Fruit fly (Drosophila melanogaster) whole organism, embryonic: ENCODE results near the gene Obp99d.

Source experiments
- CG1024 ChIP-seq: fragments of 200-800 bp; sonication (Bioruptor generic); IDR thresholded peaks from 2 replicates; pipeline ENCODE4 v1.3.6; 2022; ENCODE audit warnings: missing biosample characterization, missing genetic modification characterization
- CG10543 ChIP-seq: fragments of 200-800 bp; sonication (Bioruptor generic); optimal IDR thresholded peaks from 3 replicates; lab custom pipeline; 2017; ENCODE audit warnings: missing biosample characterization, mild to moderate bottlenecking, missing genetic modification characterization, moderate library complexity
- CG10565 ChIP-seq: fragments of 200-800 bp; sonication (Bioruptor generic); optimal IDR thresholded peaks from 3 replicates; lab custom pipeline; 2016; ENCODE audit warnings: missing biosample characterization, mild to moderate bottlenecking, missing genetic modification characterization
- CG12219 ChIP-seq: fragments of 200-800 bp; sonication (Bioruptor generic); optimal IDR thresholded peaks from 3 replicates; lab custom pipeline; 2018; ENCODE audit warnings: missing biosample characterization, mild to moderate bottlenecking, missing genetic modification characterization
- CG12299 ChIP-seq: fragments of 200-800 bp; sonication (Bioruptor generic); optimal IDR thresholded peaks from 2 replicates; lab custom pipeline; 2018; ENCODE audit warnings: missing biosample characterization, mild to moderate bottlenecking, missing genetic modification characterization
- CG15514 ChIP-seq: fragments of 200-800 bp; sonication (Bioruptor generic); optimal IDR thresholded peaks from 3 replicates; lab custom pipeline; 2017; ENCODE audit warnings: missing biosample characterization, missing genetic modification characterization, mild to moderate bottlenecking, moderate library complexity, missing genetic modification reagents
- CG1602 ChIP-seq: fragments of 200-800 bp; sonication (Bioruptor generic); optimal IDR thresholded peaks from 3 replicates; lab custom pipeline; 2016; ENCODE audit warnings: missing biosample characterization, missing genetic modification characterization
- CG16863 ChIP-seq: fragments of 200-800 bp; sonication (Bioruptor generic); optimal IDR thresholded peaks from 3 replicates; lab custom pipeline; 2016; ENCODE audit warnings: missing biosample characterization, missing genetic modification characterization
- CG18262 ChIP-seq: fragments of 200-800 bp; optimal IDR thresholded peaks from 3 replicates; lab custom pipeline; 2019; ENCODE audit warnings: missing biosample characterization, mild to moderate bottlenecking, missing genetic modification characterization, moderate library complexity
- CG30431 ChIP-seq: fragments of 200-800 bp; sonication (Bioruptor generic); optimal IDR thresholded peaks from 2 replicates; lab custom pipeline; 2017; ENCODE audit warnings: missing biosample characterization, missing genetic modification characterization
- CG32532 ChIP-seq: fragments of 200-800 bp; sonication (Bioruptor generic); IDR thresholded peaks from 2 replicates; pipeline ENCODE4 v1.3.6; 2022; ENCODE audit warnings: missing biosample characterization, missing genetic modification characterization
- CG32767 ChIP-seq: fragments of 200-800 bp; sonication (Bioruptor generic); IDR thresholded peaks from 2 replicates; pipeline ENCODE4 v1.3.6; 2022; ENCODE audit warnings: missing biosample characterization, missing genetic modification characterization
- CG33557 ChIP-seq: fragments of 200-800 bp; sonication (Bioruptor generic); optimal IDR thresholded peaks from 2 replicates; lab custom pipeline; 2019; ENCODE audit warnings: missing biosample characterization, mild to moderate bottlenecking, missing genetic modification characterization, moderate library complexity
- CG4360 ChIP-seq: fragments of 200-800 bp; sonication (Bioruptor generic); IDR thresholded peaks from 2 replicates; pipeline ENCODE4 v1.3.6; 2022; ENCODE audit warnings: missing biosample characterization, missing genetic modification characterization
- CG4617 ChIP-seq: fragments of 200-800 bp; sonication (Bioruptor generic); optimal IDR thresholded peaks from 3 replicates; lab custom pipeline; 2016; ENCODE audit warnings: missing biosample characterization, missing genetic modification characterization, borderline replicate concordance
- CG6813 ChIP-seq: fragments of 200-800 bp; sonication (Bioruptor generic); optimal IDR thresholded peaks from 2 replicates; lab custom pipeline; 2017; ENCODE audit warnings: missing biosample characterization, missing genetic modification characterization, mild to moderate bottlenecking, moderate library complexity, missing genetic modification reagents
- CG8290 ChIP-seq, 3 experiments: fragments of 200-800 bp; sonication (Bioruptor generic); optimal IDR thresholded peaks; 2 replicates each; lab custom pipeline; 2016 to 2019; ENCODE audit warnings: missing biosample characterization in 3 of 3, missing genetic modification characterization in 3 of 3, mild to moderate bottlenecking in 2 of 3, moderate library complexity in 1 of 3
- CG8478 ChIP-seq: fragments of >200 bp; optimal IDR thresholded peaks from 2 replicates; lab custom pipeline; 2018
- Dbx ChIP-seq: fragments of 200-800 bp; sonication (Bioruptor generic); IDR thresholded peaks from 3 replicates; pipeline ENCODE4 v1.3.6; 2022; ENCODE audit warnings: missing biosample characterization, missing genetic modification characterization
- E2f1 ChIP-seq: fragments of 200-800 bp; sonication (Bioruptor generic); IDR thresholded peaks from 2 replicates; pipeline ENCODE4 v1.3.6; 2022; ENCODE audit warnings: missing biosample characterization, missing genetic modification characterization
- Gsc ChIP-seq: fragments of 200-800 bp; sonication (Bioruptor generic); IDR thresholded peaks from 2 replicates; pipeline ENCODE4 v1.3.6; 2022; ENCODE audit warnings: missing biosample characterization, missing genetic modification characterization
- Jarid2 ChIP-seq: fragments of 200-800 bp; sonication (Bioruptor generic); optimal IDR thresholded peaks from 3 replicates; lab custom pipeline; 2017; ENCODE audit warnings: mild to moderate bottlenecking, missing biosample characterization, missing genetic modification reagents, missing genetic modification characterization
- MBD-R2 ChIP-seq: fragments of 200-800 bp; sonication (Bioruptor generic); IDR thresholded peaks from 2 replicates; pipeline ENCODE4 v1.3.6; 2022; ENCODE audit warnings: missing biosample characterization, missing genetic modification characterization
- MESR4 ChIP-seq: fragments of 200-800 bp; sonication (Bioruptor generic); optimal IDR thresholded peaks from 2 replicates; lab custom pipeline; 2018; ENCODE audit warnings: missing biosample characterization, mild to moderate bottlenecking, missing genetic modification characterization, moderate library complexity
- Med ChIP-seq: fragments of 200-800 bp; sonication (Bioruptor generic); peaks from one replicate; lab custom pipeline; 2016; ENCODE audit warnings: missing biosample characterization, missing genetic modification characterization, mild to moderate bottlenecking, inconsistent platforms, moderate library complexity
- Opbp ChIP-seq: fragments of 200-800 bp; sonication (Bioruptor generic); IDR thresholded peaks from 3 replicates; pipeline ENCODE4 v1.3.6; 2022; ENCODE audit warnings: missing biosample characterization, missing genetic modification characterization; ENCODE audit not compliant: partially characterized antibody
- Sry-δ ChIP-seq: fragments of 200-800 bp; sonication (Bioruptor generic); optimal IDR thresholded peaks from 2 replicates; lab custom pipeline; 2016; ENCODE audit warnings: missing biosample characterization, missing genetic modification characterization
- abd-A ChIP-seq: fragments of 200-800 bp; sonication (Bioruptor generic); optimal IDR thresholded peaks from 3 replicates; lab custom pipeline; 2019; ENCODE audit warnings: missing biosample characterization, mild to moderate bottlenecking, missing genetic modification characterization, moderate library complexity
- ap ChIP-seq: fragments of 200-800 bp; sonication (Bioruptor generic); IDR thresholded peaks from 2 replicates; pipeline ENCODE4 v1.3.6; 2022; ENCODE audit warnings: missing biosample characterization, missing genetic modification characterization
- bigmax ChIP-seq: fragments of 200-800 bp; sonication (Bioruptor generic); optimal IDR thresholded peaks from 2 replicates; lab custom pipeline; 2018; ENCODE audit warnings: missing biosample characterization, mild to moderate bottlenecking, missing genetic modification characterization
- bsh ChIP-seq, 2 experiments: fragments of 200-800 bp; sonication (Bioruptor generic); optimal IDR thresholded peaks; 2 replicates each; lab custom pipeline; 2017 to 2018; ENCODE audit warnings: mild to moderate bottlenecking in 2 of 2, missing biosample characterization in 2 of 2, missing genetic modification characterization in 2 of 2, moderate library complexity in 1 of 2
- crp ChIP-seq, 2 experiments: fragments of 200-800 bp; sonication (Bioruptor generic); optimal IDR thresholded peaks; 2 replicates in 1 of 2; 3 replicates in 1 of 2; lab custom pipeline; 2017; ENCODE audit warnings: missing biosample characterization in 2 of 2, missing genetic modification characterization in 2 of 2, mild to moderate bottlenecking in 1 of 2, moderate library complexity in 1 of 2
- eve ChIP-seq, 2 experiments: fragments of >200 bp; optimal IDR thresholded peaks; 2 replicates each; lab custom pipeline; 2017; ENCODE audit warnings: missing biosample characterization in 2 of 2, missing genetic modification characterization in 2 of 2
- gfzf ChIP-seq: fragments of 200-800 bp; sonication (Bioruptor generic); optimal IDR thresholded peaks from 2 replicates; lab custom pipeline; 2016; ENCODE audit warnings: missing biosample characterization, mild to moderate bottlenecking, missing genetic modification characterization, moderate library complexity
- gro ChIP-seq: fragments of 200-800 bp; sonication (Bioruptor generic); optimal IDR thresholded peaks from 2 replicates; lab custom pipeline; 2016; ENCODE audit warnings: missing biosample characterization, missing genetic modification characterization
- ham ChIP-seq: fragments of 200-800 bp; sonication (Bioruptor generic); IDR thresholded peaks from 2 replicates; pipeline ENCODE4 v1.3.6; 2022; ENCODE audit warnings: missing biosample characterization, missing genetic modification characterization
- hbn ChIP-seq: fragments of 200-800 bp; sonication (Bioruptor generic); IDR thresholded peaks from 2 replicates; pipeline ENCODE4 v1.3.6; 2022; ENCODE audit warnings: missing biosample characterization, missing genetic modification characterization; ENCODE audit not compliant: partially characterized antibody
- lmd ChIP-seq: fragments of 200-800 bp; sonication (Bioruptor generic); IDR thresholded peaks from 2 replicates; pipeline ENCODE4 v1.3.6; 2022; ENCODE audit warnings: missing biosample characterization, missing genetic modification characterization
- oc ChIP-seq: fragments of 200-800 bp; sonication (Bioruptor generic); optimal IDR thresholded peaks from 2 replicates; lab custom pipeline; 2018; ENCODE audit warnings: missing biosample characterization, mild to moderate bottlenecking, missing genetic modification characterization, moderate library complexity
- odd ChIP-seq: fragments of 200-800 bp; sonication (Bioruptor generic); optimal IDR thresholded peaks from 2 replicates; lab custom pipeline; 2017; ENCODE audit warnings: missing biosample characterization, mild to moderate bottlenecking, missing genetic modification characterization
- pzg ChIP-seq: fragments of 200-800 bp; sonication (Bioruptor generic); optimal IDR thresholded peaks from 3 replicates; lab custom pipeline; 2018; ENCODE audit warnings: missing biosample characterization, mild to moderate bottlenecking, missing genetic modification characterization, moderate library complexity
- rib ChIP-seq: fragments of 200-800 bp; sonication (Bioruptor generic); IDR thresholded peaks from 2 replicates; pipeline ENCODE4 v1.3.6; 2022; ENCODE audit warnings: missing biosample characterization, missing genetic modification characterization
- schlank ChIP-seq: fragments of 200-800 bp; sonication (Bioruptor generic); optimal IDR thresholded peaks from 2 replicates; lab custom pipeline; 2018; ENCODE audit warnings: missing biosample characterization, mild to moderate bottlenecking, missing genetic modification characterization
- sna ChIP-seq: fragments of 200-800 bp; sonication (Bioruptor generic); IDR thresholded peaks from 2 replicates; pipeline ENCODE4 v1.3.6; 2022; ENCODE audit warnings: missing biosample characterization, missing genetic modification characterization; ENCODE audit not compliant: partially characterized antibody
- tin ChIP-seq: fragments of 200-800 bp; sonication (Bioruptor generic); optimal IDR thresholded peaks from 3 replicates; lab custom pipeline; 2016; ENCODE audit warnings: missing biosample characterization, missing genetic modification characterization
- trem ChIP-seq: fragments of 200-800 bp; optimal IDR thresholded peaks from 3 replicates; lab custom pipeline; 2019; ENCODE audit warnings: missing biosample characterization, mild to moderate bottlenecking, missing genetic modification characterization, moderate library complexity
- unc-4 ChIP-seq: fragments of 200-800 bp; sonication (Bioruptor generic); IDR thresholded peaks from 2 replicates; pipeline ENCODE4 v1.3.6; 2022; ENCODE audit warnings: missing biosample characterization, missing genetic modification characterization; ENCODE audit not compliant: partially characterized antibody
- vvl ChIP-seq: fragments of 200-800 bp; sonication (Bioruptor generic); IDR thresholded peaks from 2 replicates; pipeline ENCODE4 v1.3.6; 2022; ENCODE audit warnings: missing biosample characterization, missing genetic modification characterization

Obp99d gene

dm6 chr3R:29722238-29722637 lies 7.9 kb downstream of the Obp99d start, which contains the start of gene CG34296:
Gene CG34296 (plus strand): TSS chr3R:29722538.
- TF ChIP-seq CG16863 (no peak), Jarid2 (GFP tag; lab: Kevin White, UChicago) (no peak), CG12299 (tag; lab: Kevin White, UChicago) (no peak), vvl (no peak), Opbp (no peak), eve (GFP tag; optimal IDR thresholded peaks at IDR 0.05; lab: Kevin White, UChicago) (no peak), CG8478 (no peak), CG8290 (GFP tag; optimal IDR thresholded peaks at IDR 0.05; lab: Kevin White, UChicago) (no peak), CG8290 (tag; optimal IDR thresholded peaks at IDR 0.05; lab: Kevin White, UChicago) (no peak), Med (GFP tag; lab: Kevin White, UChicago) (no peak), lmd (GFP tag; lab: Robert Waterston, UW) (no peak)

dm6 chr3R:29723048-29723656 lies 8.8 kb downstream of the Obp99d start, which contains the start of gene Pcd:
Gene Pcd (plus strand): TSS chr3R:29723163.
- TF ChIP-seq MESR4 (GFP tag; lab: Kevin White, UChicago) (peak; percentile 56), CG10543 (GFP tag; lab: Kevin White, UChicago) (peak; percentile 43), CG32767 (GFP tag; lab: Robert Waterston, UW) (0 out of 2 replicates have a peak, but pooled peaks have one; percentile 21), oc (tag; lab: Kevin White, UChicago) (no peak), CG4617 (GFP tag; lab: Kevin White, UChicago) (peak; percentile 5), CG33557 (GFP tag; lab: Kevin White, UChicago) (no peak), ap (GFP tag; lab: Robert Waterston, UW) (no peak), CG10565 (GFP tag; lab: Kevin White, UChicago) (no peak), rib (GFP tag; lab: Robert Waterston, UW) (peak; percentile 73), odd (GFP tag; lab: Kevin White, UChicago) (no peak), CG15514 (GFP tag; lab: Kevin White, UChicago) (peak; percentile 77), ham (no peak), sna (GFP tag; lab: Robert Waterston, UW) (peak; percentile 24; the same call in 1 of the 2 replicates), abd-A (tag; lab: Kevin White, UChicago) (peak; percentile 48), CG32532 (GFP tag; lab: Robert Waterston, UW) (peak; percentile 13; the same call in 1 of the 2 replicates), trem (tag; lab: Kevin White, UChicago) (peak; percentile 99), pzg (GFP tag; lab: Kevin White, UChicago) (peak; percentile 50), crp (GFP tag; optimal IDR thresholded peaks at IDR 0.05; lab: Kevin White, UChicago) (peak; percentile 55 to 94), CG4360 (GFP tag; lab: Robert Waterston, UW) (peak; percentile 63), Gsc (GFP tag; lab: Robert Waterston, UW) (no peak), CG30431 (GFP tag; lab: Kevin White, UChicago) (no peak), Sry-δ (GFP tag; lab: Kevin White, UChicago) (peak; percentile 4), schlank (tag; lab: Kevin White, UChicago) (no peak), CG18262 (tag; lab: Kevin White, UChicago) (no peak), hbn (0 out of 2 replicates have a peak, but pooled peaks have one; percentile 24), bigmax (no peak), Dbx (GFP tag; lab: Robert Waterston, UW) (0 out of 3 replicates have a peak, but pooled peaks have one; percentile 39), tin (GFP tag; lab: Kevin White, UChicago) (no peak), gfzf (peak; percentile 38), MBD-R2 (GFP tag; lab: Robert Waterston, UW) (peak; percentile 83), E2f1 (GFP tag; lab: Robert Waterston, UW) (no peak), gro (GFP tag; lab: Kevin White, UChicago) (peak; percentile 9), CG1602 (GFP tag; lab: Kevin White, UChicago) (no peak), Med (GFP tag; lab: Kevin White, UChicago) (peak; percentile 33), CG6813 (GFP tag; lab: Kevin White, UChicago) (no peak), CG1024 (GFP tag; lab: Robert Waterston, UW) (no peak), bsh (GFP tag; optimal IDR thresholded peaks at IDR 0.05; lab: Kevin White, UChicago) (peak in 1 of 2 experiments; percentile 24), unc-4 (GFP tag; lab: Robert Waterston, UW) (peak; percentile 41; the same call in 1 of the 2 replicates), CG12219 (no peak)
